Worm (Caenorhabditis elegans) whole organism, midembryonic: ENCODE results near the gene R09B5.11.

ENCODE experiments used
- flt-1 ChIP-seq: fragments of 200-800 bp; sonication (Bioruptor generic); IDR thresholded peaks from 2 replicates; pipeline ENCODE4 v1.3.6; 2022; ENCODE audit warnings: missing genetic modification characterization, missing compliant biosample characterization
- klf-2 ChIP-seq: fragments of 200-800 bp; sonication (Bioruptor generic); conservative IDR thresholded peaks from 2 replicates; pipeline ENCODE4 v1.3.6; 2022; ENCODE audit warnings: missing genetic modification reagents, missing genetic modification characterization, missing compliant biosample characterization
- ztf-23 ChIP-seq: fragments of 200-800 bp; sonication (Bioruptor generic); IDR thresholded peaks from 2 replicates; pipeline ENCODE4 v1.3.6; 2022; ENCODE audit warnings: missing genetic modification reagents, missing genetic modification characterization, missing compliant biosample characterization
- ztf-29 ChIP-seq: fragments of 200-800 bp; sonication (Bioruptor generic); IDR thresholded peaks from 2 replicates; pipeline ENCODE4 v1.3.6; 2022; ENCODE audit warnings: missing genetic modification reagents, missing genetic modification characterization, missing compliant biosample characterization

DNA sequence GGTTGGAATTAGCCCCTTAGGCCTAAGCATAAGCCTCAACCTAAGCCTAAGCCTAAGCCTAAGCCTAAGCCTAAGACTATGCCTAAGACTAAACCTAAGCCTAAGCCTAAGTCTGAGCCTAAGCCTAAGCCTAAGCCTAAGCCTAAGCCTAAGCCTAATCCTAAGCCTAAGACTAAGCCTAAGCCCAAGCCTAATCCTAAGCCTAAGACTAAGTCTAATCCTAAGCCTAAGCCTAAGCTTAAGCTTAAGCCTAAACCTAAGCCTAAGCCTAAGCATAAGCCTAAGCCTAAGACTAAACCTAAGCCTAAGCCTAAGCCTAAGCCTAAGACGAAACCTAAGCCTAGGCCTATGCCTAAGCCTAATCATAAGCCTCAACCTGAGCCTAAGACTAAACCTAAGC lies 15.7 kb upstream of the R09B5.11 start:
- peak; percentile 65; the same call in 1 of the 2 replicates for TF ChIP-seq ztf-29 (GFP tag; lab: Robert Waterston, UW)
- TF ChIP-seq klf-2 (GFP tag; lab: Robert Waterston, UW), result no peak
- TF ChIP-seq flt-1, result no peak
- no peak for TF ChIP-seq ztf-23 (GFP tag; lab: Robert Waterston, UW)
